Worm (Caenorhabditis elegans) whole organism, L1 larva: ENCODE measurements around the gene ZK930.4.

Experiments used
- ama-1 ChIP-seq: fragments of 150-350 bp; optimal IDR thresholded peaks from 2 replicates; lab custom pipeline; 2014
- ceh-82 ChIP-seq, 3 experiments: fragments of 150-350 bp in 1 of 3; sonication (generic microtip) in 2 of 3; optimal IDR thresholded peaks; 2 replicates each; lab custom pipeline; 2014 to 2017; ENCODE audit warnings: missing biosample characterization in 3 of 3, missing genetic modification characterization in 3 of 3
- lin-13 ChIP-seq: fragments of 150-350 bp; optimal IDR thresholded peaks from 2 replicates; lab custom pipeline; 2014; ENCODE audit warnings: missing biosample characterization, missing genetic modification reagents, missing genetic modification characterization
- lin-39 ChIP-seq: fragments of 150-350 bp; optimal IDR thresholded peaks from 2 replicates; lab custom pipeline; 2014; ENCODE audit warnings: missing biosample characterization, missing genetic modification reagents, missing genetic modification characterization
- lsy-2 ChIP-seq, 2 experiments: fragments of 150-350 bp; optimal IDR thresholded peaks; 2 replicates each; lab custom pipeline; 2014; ENCODE audit warnings: missing biosample characterization in 2 of 2, missing genetic modification characterization in 2 of 2
- mep-1 ChIP-seq: fragments of 150-350 bp; optimal IDR thresholded peaks from 2 replicates; lab custom pipeline; 2014; ENCODE audit warnings: missing biosample characterization, missing genetic modification characterization
- nhr-76 ChIP-seq: sonication (generic microtip); optimal IDR thresholded peaks from 2 replicates; lab custom pipeline; 2017; ENCODE audit warnings: missing biosample characterization, missing genetic modification characterization
- nhr-77 ChIP-seq: fragments of 150-350 bp; optimal IDR thresholded peaks from 2 replicates; lab custom pipeline; 2014; ENCODE audit warnings: missing biosample characterization, missing genetic modification characterization
- rnt-1 ChIP-seq: sonication (generic microtip); optimal IDR thresholded peaks from 2 replicates; lab custom pipeline; 2016; ENCODE audit warnings: mild to moderate bottlenecking, missing genetic modification characterization, moderate library complexity, missing compliant biosample characterization
- snpc-4 ChIP-seq: fragments of 150-350 bp; optimal IDR thresholded peaks from 2 replicates; lab custom pipeline; 2014; ENCODE audit warnings: missing biosample characterization, missing genetic modification characterization
- tbx-2 ChIP-seq: sonication (generic microtip); optimal IDR thresholded peaks from 2 replicates; lab custom pipeline; 2016; ENCODE audit warnings: missing genetic modification characterization, missing compliant biosample characterization
- unc-62 ChIP-seq: fragments of 150-350 bp; optimal IDR thresholded peaks from 2 replicates; lab custom pipeline; 2014; ENCODE audit warnings: missing biosample characterization, missing genetic modification reagents, missing genetic modification characterization

DNA sequence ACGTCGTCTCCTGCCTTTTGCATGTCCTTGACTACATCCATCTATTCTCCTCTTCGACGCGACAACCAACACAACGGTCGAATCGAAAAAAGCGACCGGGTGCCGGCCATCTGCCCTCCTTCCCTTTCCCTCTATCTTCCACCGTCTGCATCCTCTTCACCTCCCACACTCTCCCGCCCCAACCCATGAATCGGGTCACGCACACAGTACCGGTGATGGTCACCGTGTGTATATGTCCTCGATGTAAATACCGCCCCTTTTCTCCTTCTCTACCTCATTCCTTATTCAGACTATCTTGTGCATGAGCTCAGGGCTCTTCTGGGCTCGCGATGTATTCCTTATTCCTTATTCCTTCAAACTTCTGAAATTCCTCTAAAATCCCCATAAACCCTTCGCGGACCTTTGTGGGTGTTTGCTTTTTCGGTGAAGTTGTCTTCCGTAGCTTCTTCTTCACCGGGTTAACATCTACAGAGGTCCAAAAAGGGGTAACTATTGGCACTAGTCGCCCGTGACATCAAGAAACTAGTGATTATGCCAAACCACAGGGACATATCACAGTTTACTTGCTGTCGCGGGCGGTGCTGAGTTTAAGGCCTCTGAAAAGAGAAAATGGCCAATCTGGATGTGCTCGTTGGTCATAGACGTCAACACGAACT is 16.8 kb upstream of the ZK930.4 start:
- TF ChIP-seq unc-62 (GFP tag; lab: Kevin White, UChicago) (no peak), tbx-2 (tag; lab: Kevin White, UChicago) (peak; percentile 2), lin-39 (tag; lab: Kevin White, UChicago) (no peak), mep-1 (peak; percentile 4), rnt-1 (tag; lab: Kevin White, UChicago) (peak; percentile 24), nhr-76 (tag; lab: Kevin White, UChicago) (no peak), lin-13 (GFP tag; lab: Kevin White, UChicago) (no peak), ceh-82 (tag; optimal IDR thresholded peaks at IDR 0.05; lab: Kevin White, UChicago) (no peak), nhr-77 (tag; lab: Kevin White, UChicago) (no peak), lsy-2 (tag; optimal IDR thresholded peaks at IDR 0.05; lab: Kevin White, UChicago) (peak in 1 of 2 experiments; percentile 30), snpc-4 (tag; lab: Kevin White, UChicago) (no peak), ama-1 (lab: Kevin White, UChicago) (no peak)
